Worm (Caenorhabditis elegans) whole organism, midembryonic: ENCODE data around the gene F33G12.6.

ENCODE experiments used
- T22C8.4 ChIP-seq: fragments of 200-800 bp; sonication (Bioruptor generic); IDR thresholded peaks from 2 replicates; pipeline ENCODE4 v1.3.6; 2022; ENCODE audit warnings: missing genetic modification characterization, missing compliant biosample characterization
- cog-1 ChIP-seq: sonication (generic microtip); optimal IDR thresholded peaks from 2 replicates; lab custom pipeline; 2016; ENCODE audit warnings: missing genetic modification characterization, missing compliant biosample characterization
- flt-1 ChIP-seq: fragments of 200-800 bp; sonication (Bioruptor generic); IDR thresholded peaks from 2 replicates; pipeline ENCODE4 v1.3.6; 2022; ENCODE audit warnings: missing genetic modification characterization, missing compliant biosample characterization
- klf-2 ChIP-seq: fragments of 200-800 bp; sonication (Bioruptor generic); conservative IDR thresholded peaks from 2 replicates; pipeline ENCODE4 v1.3.6; 2022; ENCODE audit warnings: missing genetic modification reagents, missing genetic modification characterization, missing compliant biosample characterization
- med-1 ChIP-seq: sonication (generic microtip); optimal IDR thresholded peaks from 2 replicates; lab custom pipeline; 2017; ENCODE audit warnings: missing genetic modification characterization, mild to moderate bottlenecking, missing compliant biosample characterization, antibody characterized with exemption, missing genetic modification reagents; ENCODE audit not compliant: insufficient read depth
- ref-1 ChIP-seq: fragments of 200-800 bp; sonication (Bioruptor generic); conservative IDR thresholded peaks from 2 replicates; pipeline ENCODE4 v1.3.6; 2022; ENCODE audit warnings: missing genetic modification reagents, missing genetic modification characterization, missing compliant biosample characterization
- ztf-23 ChIP-seq: fragments of 200-800 bp; sonication (Bioruptor generic); IDR thresholded peaks from 2 replicates; pipeline ENCODE4 v1.3.6; 2022; ENCODE audit warnings: missing genetic modification reagents, missing genetic modification characterization, missing compliant biosample characterization
- ztf-29 ChIP-seq: fragments of 200-800 bp; sonication (Bioruptor generic); IDR thresholded peaks from 2 replicates; pipeline ENCODE4 v1.3.6; 2022; ENCODE audit warnings: missing genetic modification reagents, missing genetic modification characterization, missing compliant biosample characterization

- no peak for TF ChIP-seq ztf-29 (GFP tag; lab: Robert Waterston, UW)
- TF ChIP-seq ref-1, result no peak
- no peak for TF ChIP-seq med-1 (GFP tag; lab: Kevin White, UChicago)
- TF ChIP-seq ztf-23, result no peak
- TF ChIP-seq flt-1 (GFP tag; lab: Robert Waterston, UW), result no peak
- TF ChIP-seq cog-1, result no peak
- no peak for TF ChIP-seq klf-2 (GFP tag; lab: Robert Waterston, UW)
- no peak for TF ChIP-seq T22C8.4 (GFP tag; lab: Robert Waterston, UW)
These were observed 6.5 kb downstream of the F33G12.6 start for ce11 chrII:5056254-5056653.
